Worm (Caenorhabditis elegans) whole organism, L2 larva: ENCODE data around the gene drr-1.

Experiments
- C34F6.9 ChIP-seq: fragments of 150-350 bp; optimal IDR thresholded peaks from 2 replicates; lab custom pipeline; 2014; ENCODE audit warnings: missing biosample characterization, missing genetic modification characterization
- R02D3.7 ChIP-seq: fragments of 150-350 bp; optimal IDR thresholded peaks from 2 replicates; lab custom pipeline; 2014; ENCODE audit warnings: missing biosample characterization, missing genetic modification characterization
- ZK546.5 ChIP-seq: sonication (generic microtip); optimal IDR thresholded peaks from 2 replicates; lab custom pipeline; 2017; ENCODE audit warnings: missing biosample characterization, missing genetic modification characterization
- blmp-1 ChIP-seq: sonication (generic microtip); optimal IDR thresholded peaks from 2 replicates; lab custom pipeline; 2017; ENCODE audit warnings: missing genetic modification characterization, mild to moderate bottlenecking, missing compliant biosample characterization, antibody characterized with exemption, moderate library complexity; ENCODE audit not compliant: insufficient read depth
- ceh-16 ChIP-seq: fragments of 150-350 bp; optimal IDR thresholded peaks from 2 replicates; lab custom pipeline; 2014; ENCODE audit warnings: missing biosample characterization, missing genetic modification characterization
- ceh-82 ChIP-seq: fragments of 150-350 bp; optimal IDR thresholded peaks from 2 replicates; lab custom pipeline; 2014; ENCODE audit warnings: missing biosample characterization, missing genetic modification characterization
- elt-1 ChIP-seq: fragments of 150-350 bp; optimal IDR thresholded peaks from 2 replicates; lab custom pipeline; 2014; ENCODE audit warnings: missing biosample characterization, missing genetic modification characterization
- elt-3 ChIP-seq: sonication (generic microtip); optimal IDR thresholded peaks from 2 replicates; lab custom pipeline; 2017; ENCODE audit warnings: missing biosample characterization, missing genetic modification characterization
- fos-1 ChIP-seq: fragments of 150-350 bp; optimal IDR thresholded peaks from 2 replicates; lab custom pipeline; 2014; ENCODE audit warnings: missing biosample characterization, missing genetic modification characterization
- gmeb-1 ChIP-seq: fragments of 150-350 bp; optimal IDR thresholded peaks from 2 replicates; lab custom pipeline; 2014; ENCODE audit warnings: missing biosample characterization, missing genetic modification characterization
- lin-11 ChIP-seq: fragments of 150-350 bp; sonication (generic microtip); optimal IDR thresholded peaks from 2 replicates; lab custom pipeline; 2014; ENCODE audit warnings: missing biosample characterization, missing genetic modification characterization, inconsistent platforms, mixed read lengths
- lsy-2 ChIP-seq, 2 experiments: fragments of 150-350 bp in 1 of 2; sonication (generic microtip) in 1 of 2; optimal IDR thresholded peaks; 2 replicates each; lab custom pipeline; 2014 to 2017; ENCODE audit warnings: missing biosample characterization in 2 of 2, missing genetic modification characterization in 2 of 2
- mbf-1 ChIP-seq: sonication (generic microtip); optimal IDR thresholded peaks from 2 replicates; lab custom pipeline; 2017; ENCODE audit warnings: missing biosample characterization, missing genetic modification characterization
- nhr-11 ChIP-seq: fragments of 150-350 bp; optimal IDR thresholded peaks from 2 replicates; lab custom pipeline; 2014; ENCODE audit warnings: missing biosample characterization, missing genetic modification characterization
- nhr-12 ChIP-seq: fragments of 150-350 bp; optimal IDR thresholded peaks from 2 replicates; lab custom pipeline; 2014; ENCODE audit warnings: missing biosample characterization, missing genetic modification characterization
- nhr-129 ChIP-seq: fragments of 150-350 bp; optimal IDR thresholded peaks from 2 replicates; lab custom pipeline; 2014; ENCODE audit warnings: missing biosample characterization, missing genetic modification characterization
- nhr-23 ChIP-seq: fragments of 150-350 bp; optimal IDR thresholded peaks from 2 replicates; lab custom pipeline; 2014; ENCODE audit warnings: missing biosample characterization, missing genetic modification reagents, missing genetic modification characterization
- nhr-237 ChIP-seq: fragments of 150-350 bp; optimal IDR thresholded peaks from 2 replicates; lab custom pipeline; 2014; ENCODE audit warnings: missing biosample characterization, missing genetic modification characterization
- nhr-25 ChIP-seq: fragments of 150-350 bp; sonication (generic microtip); optimal IDR thresholded peaks from 3 replicates; lab custom pipeline; 2014; ENCODE audit warnings: missing biosample characterization, missing genetic modification characterization
- nhr-6 ChIP-seq: fragments of 150-350 bp; optimal IDR thresholded peaks from 2 replicates; lab custom pipeline; 2014; ENCODE audit warnings: missing biosample characterization, missing genetic modification characterization
- nhr-77 ChIP-seq: fragments of 150-350 bp; optimal IDR thresholded peaks from 2 replicates; lab custom pipeline; 2014; ENCODE audit warnings: missing biosample characterization, missing genetic modification characterization
- skn-1 ChIP-seq: sonication (generic microtip); optimal IDR thresholded peaks from 2 replicates; lab custom pipeline; 2017; ENCODE audit warnings: missing biosample characterization, missing genetic modification characterization
- sma-3 ChIP-seq: sonication (generic microtip); optimal IDR thresholded peaks from 2 replicates; lab custom pipeline; 2016; ENCODE audit warnings: missing genetic modification reagents, missing genetic modification characterization, missing compliant biosample characterization
- sma-9 ChIP-seq, 2 experiments: fragments of 150-350 bp in 1 of 2; sonication (generic microtip) in 1 of 2; optimal IDR thresholded peaks; 2 replicates each; lab custom pipeline; 2014 to 2016; ENCODE audit warnings: missing genetic modification characterization in 2 of 2, mild to moderate bottlenecking in 1 of 2, missing biosample characterization in 1 of 2, missing compliant biosample characterization in 1 of 2, missing genetic modification reagents in 1 of 2, moderate library complexity in 1 of 2
- snpc-4 ChIP-seq: fragments of 150-350 bp; optimal IDR thresholded peaks from 2 replicates; lab custom pipeline; 2014; ENCODE audit warnings: missing biosample characterization, missing genetic modification characterization
- unc-39 ChIP-seq: fragments of 150-350 bp; optimal IDR thresholded peaks from 2 replicates; lab custom pipeline; 2014; ENCODE audit warnings: missing biosample characterization, missing genetic modification characterization
- unc-55 ChIP-seq: fragments of 150-350 bp; sonication (generic microtip); optimal IDR thresholded peaks from 3 replicates; lab custom pipeline; 2014; ENCODE audit warnings: missing biosample characterization, missing genetic modification reagents, missing genetic modification characterization
- unc-62 ChIP-seq: fragments of 150-350 bp; optimal IDR thresholded peaks from 2 replicates; lab custom pipeline; 2014; ENCODE audit warnings: missing biosample characterization, missing genetic modification reagents, missing genetic modification characterization
- zag-1 ChIP-seq: fragments of 150-350 bp; optimal IDR thresholded peaks from 2 replicates; lab custom pipeline; 2014; ENCODE audit warnings: missing biosample characterization, missing genetic modification characterization
- ztf-1 ChIP-seq: fragments of 200-800 bp; sonication (Bioruptor generic); conservative IDR thresholded peaks from 2 replicates; pipeline ENCODE4 v1.3.6; 2022; ENCODE audit warnings: missing genetic modification characterization, missing compliant biosample characterization

Gene drr-1

ce11 chrII:13529131-13529530 is 33.4 kb upstream of the drr-1 start:
- TF ChIP-seq elt-3 (tag; lab: Kevin White, UChicago) (no peak), fos-1 (tag; lab: Kevin White, UChicago) (no peak), nhr-6 (tag; lab: Kevin White, UChicago) (no peak), lsy-2 (tag; optimal IDR thresholded peaks at IDR 0.05; lab: Kevin White, UChicago) (no peak), nhr-11 (tag; lab: Kevin White, UChicago) (no peak), blmp-1 (no peak), lin-11 (tag; lab: Kevin White, UChicago) (no peak), elt-1 (tag; lab: Kevin White, UChicago) (no peak), mbf-1 (no peak), nhr-23 (tag; lab: Kevin White, UChicago) (no peak), zag-1 (tag; lab: Kevin White, UChicago) (no peak), ztf-1 (GFP tag; lab: Robert Waterston, UW) (no peak)

ce11 chrII:13521977-13522404 is 26.3 kb upstream of the drr-1 start:
- TF ChIP-seq mbf-1: no peak
- TF ChIP-seq lin-11 (tag; lab: Kevin White, UChicago): no peak
- peak; percentile 9 for TF ChIP-seq sma-3 (GFP tag; lab: Kevin White, UChicago)
- TF ChIP-seq unc-62 (GFP tag; lab: Kevin White, UChicago): no peak
- peak; percentile 90 for TF ChIP-seq snpc-4 (tag; lab: Kevin White, UChicago)
- TF ChIP-seq nhr-12 (tag; lab: Kevin White, UChicago): no peak
- no peak for TF ChIP-seq ztf-1 (GFP tag; lab: Robert Waterston, UW)
- no peak for TF ChIP-seq unc-39 (tag; lab: Kevin White, UChicago)
- no peak for TF ChIP-seq R02D3.7 (tag; lab: Kevin White, UChicago)
- TF ChIP-seq, all 48 proteins: peak for 2

- TF ChIP-seq nhr-77 (tag; lab: Kevin White, UChicago) (no peak), unc-55 (peak; percentile 17), snpc-4 (tag; lab: Kevin White, UChicago) (peak; percentile 91)
These were observed 25.5 kb upstream of the drr-1 start for ce11 chrII:13521179-13521616.

ce11 chrII:13517600-13517999 is 21.9 kb upstream of the drr-1 start, which contains the start of gene sre-45:
TSS of gene sre-45 (plus strand) at chrII:13517900.
- TF ChIP-seq nhr-237 (tag; lab: Kevin White, UChicago) (no peak), unc-55 (no peak)

ce11 chrII:13515813-13516212 is 20.1 kb upstream of the drr-1 start:
- TF ChIP-seq nhr-25 (tag; lab: Kevin White, UChicago) (no peak), elt-1 (tag; lab: Kevin White, UChicago) (no peak), ceh-82 (tag; lab: Kevin White, UChicago) (no peak), mbf-1 (no peak), sma-9 (GFP tag; optimal IDR thresholded peaks at IDR 0.05; lab: Kevin White, UChicago) (no peak), sma-9 (tag; optimal IDR thresholded peaks at IDR 0.05; lab: Kevin White, UChicago) (no peak), ceh-16 (tag; lab: Kevin White, UChicago) (no peak), C34F6.9 (tag; lab: Kevin White, UChicago) (no peak), skn-1 (tag; lab: Kevin White, UChicago) (no peak), ZK546.5 (tag; lab: Kevin White, UChicago) (no peak), lin-11 (tag; lab: Kevin White, UChicago) (no peak)

- TF ChIP-seq fos-1 (tag; lab: Kevin White, UChicago) (peak; percentile 85), nhr-129 (peak; percentile 38), lsy-2 (tag; optimal IDR thresholded peaks at IDR 0.05; lab: Kevin White, UChicago) (no peak)
These were observed 12.9 kb upstream of the drr-1 start for ce11 chrII:13508607-13509006.

- TF ChIP-seq gmeb-1 (tag; lab: Kevin White, UChicago) (peak; percentile 4), zag-1 (tag; lab: Kevin White, UChicago) (no peak), fos-1 (tag; lab: Kevin White, UChicago) (peak; percentile 81)
- TF ChIP-seq, all 48 proteins: peak for 2
These were observed 11.8 kb upstream of the drr-1 start, which contains the start of gene nep-17 for ce11 chrII:13507535-13507934. TSS of gene nep-17 (plus strand) at chrII:13507819.
